Fruit fly (Drosophila melanogaster): ENCODE data around the gene CG18814.

CG18814 gene

DNA sequence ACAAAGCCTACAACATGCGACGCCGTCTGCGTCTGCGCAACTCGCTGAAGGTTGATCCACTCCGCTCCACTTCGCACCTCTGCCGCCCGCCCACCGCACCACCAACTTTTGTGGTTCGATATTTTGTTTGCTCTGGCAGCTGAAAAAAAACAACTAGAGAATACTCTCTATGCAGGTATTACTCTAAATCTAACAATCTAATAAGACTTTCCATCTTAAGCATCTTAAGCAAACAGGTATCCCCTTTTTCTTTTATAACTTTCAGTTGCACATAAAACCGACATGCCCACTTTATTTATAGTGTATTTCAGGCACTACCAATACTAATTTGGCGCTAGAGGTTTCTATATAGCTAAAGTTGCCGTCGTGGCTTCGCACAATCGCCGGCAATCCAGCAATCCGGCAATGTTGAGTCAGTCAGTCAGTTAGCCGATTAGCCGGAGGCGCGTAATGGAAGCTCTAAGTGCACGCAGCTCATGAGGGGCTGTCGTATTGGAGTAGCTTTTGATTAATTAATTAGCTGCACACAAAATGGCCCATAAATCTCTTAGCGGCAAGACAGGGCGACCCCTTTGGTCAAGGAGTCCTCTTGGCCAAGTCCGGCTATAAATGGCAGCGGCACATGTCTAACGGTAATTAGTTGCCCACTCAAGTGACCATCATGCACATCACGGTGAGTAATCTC, 41.3 kb upstream of the CG18814 start, which contains the start of gene CG13058 (continued):
- peak; percentile 54 for TF ChIP-seq Med (GFP tag)
- peak; percentile 65 for TF ChIP-seq HmgZ (tag; optimal IDR thresholded peaks at IDR 0.05)
- TF ChIP-seq NC2β (GFP tag; optimal IDR thresholded peaks at IDR 0.05): no peak
- TF ChIP-seq Bdp1 (GFP tag; optimal IDR thresholded peaks at IDR 0.05): peak; percentile 10
- no peak for TF ChIP-seq Ets97D (GFP tag; optimal IDR thresholded peaks at IDR 0.05)
- TF ChIP-seq Meics (GFP tag; optimal IDR thresholded peaks at IDR 0.05): peak; percentile 61
- no peak for TF ChIP-seq schlank (tag; optimal IDR thresholded peaks at IDR 0.05)
- TF ChIP-seq ranshi (GFP tag; IDR thresholded peaks at IDR 0.05): peak; percentile 73
- TF ChIP-seq p53 (GFP tag; optimal IDR thresholded peaks at IDR 0.05): no peak
- TF ChIP-seq pho (GFP tag; optimal IDR thresholded peaks at IDR 0.05): peak; percentile 53
- TF ChIP-seq CG9727 (GFP tag; optimal IDR thresholded peaks at IDR 0.05): peak; percentile 38
- TF ChIP-seq gro (GFP tag; optimal IDR thresholded peaks at IDR 0.05): no peak
- TF ChIP-seq Kr (GFP tag; optimal IDR thresholded peaks at IDR 0.05): no peak
- TF ChIP-seq CG18476 (GFP tag; optimal IDR thresholded peaks at IDR 0.05): peak; percentile 14
- TF ChIP-seq CG9797 (GFP tag; optimal IDR thresholded peaks at IDR 0.05): no peak
- TF ChIP-seq CG14014 (GFP tag; IDR thresholded peaks at IDR 0.05): peak; percentile 82
- TF ChIP-seq CG13424 (tag; optimal IDR thresholded peaks at IDR 0.05): peak; percentile 84
- peak; percentile 52; the same call in 1 of the 2 replicates for TF ChIP-seq CG43689 (GFP tag; IDR thresholded peaks at IDR 0.05)
- TF ChIP-seq sens (GFP tag): peak; percentile 40
- no peak for TF ChIP-seq Elba2 (GFP tag; optimal IDR thresholded peaks at IDR 0.05)
- no peak for TF ChIP-seq usp (GFP tag; optimal IDR thresholded peaks at IDR 0.05)
- no peak; the same call in 1 of the 2 replicates for TF ChIP-seq chm (GFP tag; IDR thresholded peaks at IDR 0.05)
- TF ChIP-seq lab (GFP tag; optimal IDR thresholded peaks at IDR 0.05): peak; percentile 83
- TF ChIP-seq CG1529 (GFP tag; optimal IDR thresholded peaks at IDR 0.05): no peak
- TF ChIP-seq CG15696 (tag; optimal IDR thresholded peaks at IDR 0.05): no peak
- TF ChIP-seq CG9215 (GFP tag; IDR thresholded peaks at IDR 0.05): peak; percentile 18; the same call in 1 of the 2 replicates
- no peak for TF ChIP-seq dati (GFP tag; IDR thresholded peaks at IDR 0.05)
- no peak for TF ChIP-seq kni (GFP tag; optimal IDR thresholded peaks at IDR 0.05)
- no peak for TF ChIP-seq CG15601 (tag; optimal IDR thresholded peaks at IDR 0.05)
- no peak for TF ChIP-seq nom (GFP tag; optimal IDR thresholded peaks at IDR 0.05)
- TF ChIP-seq CG12659 (GFP tag; optimal IDR thresholded peaks at IDR 0.05): peak; percentile 70
- TF ChIP-seq CG11398 (GFP tag; optimal IDR thresholded peaks at IDR 0.05): peak; percentile 30
- peak; percentile 78 for TF ChIP-seq CG2678 (tag; optimal IDR thresholded peaks at IDR 0.05)
- TF ChIP-seq fru (optimal IDR thresholded peaks at IDR 0.05): no peak
- TF ChIP-seq C15 (GFP tag; IDR thresholded peaks at IDR 0.05): no peak
- peak; percentile 83 for TF ChIP-seq row (GFP tag; IDR thresholded peaks at IDR 0.05)
- no peak for TF ChIP-seq CG16813 (GFP tag; IDR thresholded peaks at IDR 0.05; ENCODE audit: partially characterized antibody)
- no peak for TF ChIP-seq eyg (GFP tag; optimal IDR thresholded peaks at IDR 0.05)
- TF ChIP-seq CG2202 (tag; optimal IDR thresholded peaks at IDR 0.05): no peak
- TF ChIP-seq CG11093 (GFP tag; IDR thresholded peaks at IDR 0.05): no peak
- peak; percentile 18 for TF ChIP-seq Max (GFP tag; optimal IDR thresholded peaks at IDR 0.05)
- no peak for TF ChIP-seq Fer2 (tag; optimal IDR thresholded peaks at IDR 0.05)
- peak; percentile 14 for TF ChIP-seq vfl (GFP tag; optimal IDR thresholded peaks at IDR 0.05)
- TF ChIP-seq Drgx (GFP tag; IDR thresholded peaks at IDR 0.05): peak; percentile 65
- TF ChIP-seq CG4854 (GFP tag; optimal IDR thresholded peaks at IDR 0.05): no peak
- TF ChIP-seq CG1602 (GFP tag; optimal IDR thresholded peaks at IDR 0.05): peak; percentile 41
- peak; percentile 80 for TF ChIP-seq CoRest (tag; optimal IDR thresholded peaks at IDR 0.05)
- no peak for TF ChIP-seq pita (GFP tag; optimal IDR thresholded peaks at IDR 0.05)
- peak; percentile 4 for TF ChIP-seq Atf-2 (GFP tag; optimal IDR thresholded peaks at IDR 0.05)
- TF ChIP-seq CG13123 (GFP tag; optimal IDR thresholded peaks at IDR 0.05): no peak

Measured in whole organism, embryonic.